Worm (Caenorhabditis elegans): Measurements from ENCODE around the gene C32D5.10.
A peak's percentile ranks its signal among the peaks of the same experiment; 100 is the strongest.

C32D5.10 gene

DNA sequence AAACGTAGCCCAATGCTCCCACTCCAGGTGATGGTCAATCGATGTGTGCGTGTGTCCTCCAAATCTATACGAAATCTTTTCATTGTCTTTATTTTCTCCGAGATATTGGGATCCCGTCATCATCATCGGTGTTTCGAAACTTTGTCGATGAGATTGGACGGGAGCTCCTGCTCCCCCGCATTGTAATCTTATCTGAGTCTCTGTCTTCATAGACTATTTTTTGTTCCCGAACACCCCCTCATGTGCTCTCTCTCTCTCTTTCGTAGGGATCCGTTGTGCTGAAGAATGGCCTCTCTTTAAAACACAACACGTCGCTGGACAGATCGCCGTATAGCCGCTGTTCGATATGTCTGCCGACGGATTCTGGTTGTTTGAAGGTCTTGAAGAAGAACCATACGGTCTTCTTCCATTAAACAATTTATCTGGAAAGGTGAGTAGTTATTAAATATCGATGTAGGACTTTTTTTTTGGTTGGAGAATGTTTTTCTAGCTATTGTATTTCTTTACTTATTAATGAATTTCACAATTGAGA is 48.5 kb downstream of the C32D5.10 start, which contains the start of gene C29F5.1:
TSS of gene C29F5.1 (plus strand) at position 317 of the 532 bp plus-strand sequence.
- TF ChIP-seq fos-1 (tag; optimal IDR thresholded peaks at IDR 0.05): no peak
- no peak for TF ChIP-seq aly-2 (tag; optimal IDR thresholded peaks at IDR 0.05)
- TF ChIP-seq egl-5 (tag; optimal IDR thresholded peaks at IDR 0.05): peak; percentile 40
- TF ChIP-seq nfya-1 (tag; optimal IDR thresholded peaks at IDR 0.05; ENCODE audit: insufficient read depth): peak; percentile 1
- no peak for TF ChIP-seq R02D3.7 (tag; optimal IDR thresholded peaks at IDR 0.05)
- TF ChIP-seq skn-1 (tag; optimal IDR thresholded peaks at IDR 0.05): no peak
